Fruit fly (Drosophila melanogaster) whole organism, wandering third instar larva: ENCODE data around the gene CG8568.

ENCODE experiments used
- CG32264 ChIP-seq: fragments of 200-800 bp; sonication (Bioruptor generic); optimal IDR thresholded peaks from 2 replicates; lab custom pipeline; 2016; ENCODE audit warnings: missing biosample characterization, missing genetic modification characterization
- CrebA ChIP-seq: fragments of 200-800 bp; sonication (Bioruptor generic); optimal IDR thresholded peaks from 2 replicates; lab custom pipeline; 2016; ENCODE audit warnings: missing biosample characterization, mild to moderate bottlenecking, missing genetic modification characterization, borderline replicate concordance
- Dfd ChIP-seq: fragments of >200 bp; optimal IDR thresholded peaks from 2 replicates; lab custom pipeline; 2017; ENCODE audit warnings: missing biosample characterization, missing genetic modification characterization
- Dif ChIP-seq: fragments of 200-275, 200-300 bp; sonication (Bioruptor generic); optimal IDR thresholded peaks from 2 replicates; lab custom pipeline; 2018; ENCODE audit warnings: missing biosample characterization, missing genetic modification characterization; ENCODE audit not compliant: partially characterized antibody
- GATAd ChIP-seq: sonication (Bioruptor generic); optimal IDR thresholded peaks from 2 replicates; lab custom pipeline; 2016; ENCODE audit warnings: missing biosample characterization, missing genetic modification characterization
- HLH106 ChIP-seq: fragments of 200-800 bp; optimal IDR thresholded peaks from 3 replicates; lab custom pipeline; 2019; ENCODE audit warnings: missing biosample characterization, mild to moderate bottlenecking, missing genetic modification characterization, moderate library complexity
- Hr78 ChIP-seq: fragments of >200 bp; optimal IDR thresholded peaks from 2 replicates; lab custom pipeline; 2017; ENCODE audit warnings: missing biosample characterization, missing genetic modification characterization
- Hr83 ChIP-seq: fragments of 200-300 bp; sonication (Bioruptor generic); optimal IDR thresholded peaks from 2 replicates; lab custom pipeline; 2016; ENCODE audit warnings: missing biosample characterization, mild to moderate bottlenecking, missing genetic modification characterization, moderate library complexity; ENCODE audit not compliant: poor library complexity, severe bottlenecking
- Jra ChIP-seq: sonication (Bioruptor generic); optimal IDR thresholded peaks from 2 replicates; lab custom pipeline; 2016; ENCODE audit warnings: missing biosample characterization, missing genetic modification characterization
- Myc ChIP-seq: fragments of >200 bp; optimal IDR thresholded peaks from 2 replicates; lab custom pipeline; 2017
- N ChIP-seq: fragments of >200 bp; optimal IDR thresholded peaks from 2 replicates; lab custom pipeline; 2018; ENCODE audit warnings: missing biosample characterization, missing external identifiers, missing genetic modification characterization
- OdsH ChIP-seq: fragments of 200-800 bp; sonication (Bioruptor generic); optimal IDR thresholded peaks from 2 replicates; lab custom pipeline; 2016; ENCODE audit warnings: missing biosample characterization, mild to moderate bottlenecking, missing genetic modification characterization
- Rel ChIP-seq, 2 experiments: fragments of 200-800 bp; sonication (Bioruptor generic) in 1 of 2; optimal IDR thresholded peaks; 2 replicates in 1 of 2; 3 replicates in 1 of 2; lab custom pipeline; 2016 to 2019; ENCODE audit warnings: mild to moderate bottlenecking in 2 of 2, missing biosample characterization in 2 of 2, missing genetic modification characterization in 2 of 2, moderate library complexity in 1 of 2
- Sp1 ChIP-seq: fragments of 200-800 bp; sonication (Bioruptor generic); optimal IDR thresholded peaks from 3 replicates; lab custom pipeline; 2019; ENCODE audit warnings: missing biosample characterization, mild to moderate bottlenecking, missing genetic modification characterization, moderate library complexity
- Vsx2 ChIP-seq: fragments of 200-300, 225-300 bp; sonication (Bioruptor generic); optimal IDR thresholded peaks from 2 replicates; lab custom pipeline; 2018; ENCODE audit warnings: missing biosample characterization, missing genetic modification characterization; ENCODE audit not compliant: partially characterized antibody
- br ChIP-seq: fragments of 200-800 bp; sonication (Bioruptor generic); optimal IDR thresholded peaks from 2 replicates; lab custom pipeline; 2016; ENCODE audit warnings: missing biosample characterization, missing genetic modification characterization
- brk ChIP-seq: fragments of 200-800 bp; sonication (Bioruptor generic); optimal IDR thresholded peaks from 2 replicates; lab custom pipeline; 2016; ENCODE audit warnings: missing biosample characterization, mild to moderate bottlenecking, missing genetic modification characterization
- dmrt93B ChIP-seq: fragments of 200-800 bp; sonication (Bioruptor generic); optimal IDR thresholded peaks from 2 replicates; lab custom pipeline; 2018; ENCODE audit warnings: missing biosample characterization, mild to moderate bottlenecking, missing genetic modification characterization
- ey ChIP-seq: fragments of 200-800 bp; sonication (Bioruptor generic); optimal IDR thresholded peaks from 2 replicates; lab custom pipeline; 2016; ENCODE audit warnings: missing biosample characterization, missing genetic modification characterization
- foxo ChIP-seq, 2 experiments: fragments of 200-800 bp; sonication (Bioruptor generic); optimal IDR thresholded peaks; 2 replicates in 1 of 2; 3 replicates in 1 of 2; lab custom pipeline; 2016 to 2017; ENCODE audit warnings: missing biosample characterization in 2 of 2, missing genetic modification characterization in 2 of 2
- fru ChIP-seq: fragments of 200-800 bp; sonication (Bioruptor generic); optimal IDR thresholded peaks from 3 replicates; lab custom pipeline; 2016; ENCODE audit warnings: missing biosample characterization, mild to moderate bottlenecking, missing genetic modification characterization
- h ChIP-seq: fragments of 200-800 bp; sonication (Bioruptor generic); optimal IDR thresholded peaks from 3 replicates; lab custom pipeline; 2016; ENCODE audit warnings: missing biosample characterization, mild to moderate bottlenecking, missing genetic modification characterization
- jim ChIP-seq: fragments of 175-275, 200-325 bp; sonication (Bioruptor generic); optimal IDR thresholded peaks from 2 replicates; lab custom pipeline; 2016; ENCODE audit warnings: missing biosample characterization, mild to moderate bottlenecking, missing genetic modification characterization
- lola ChIP-seq: fragments of >200 bp; optimal IDR thresholded peaks from 2 replicates; lab custom pipeline; 2017; ENCODE audit warnings: missing biosample characterization, missing genetic modification characterization
- pan ChIP-seq: fragments of >200 bp; optimal IDR thresholded peaks from 2 replicates; lab custom pipeline; 2017
- psq ChIP-seq: fragments of 200-800 bp; sonication (Bioruptor generic); optimal IDR thresholded peaks from 3 replicates; lab custom pipeline; 2017; ENCODE audit warnings: missing biosample characterization, mild to moderate bottlenecking, missing genetic modification characterization, moderate library complexity
- sage ChIP-seq: fragments of 200-800 bp; sonication (Bioruptor generic); optimal IDR thresholded peaks from 2 replicates; lab custom pipeline; 2016; ENCODE audit warnings: missing biosample characterization, mild to moderate bottlenecking, missing genetic modification characterization
- sv ChIP-seq: fragments of 200-800 bp; sonication (Bioruptor generic); optimal IDR thresholded peaks from 3 replicates; lab custom pipeline; 2016; ENCODE audit warnings: missing biosample characterization, missing genetic modification characterization
- tai ChIP-seq: sonication (Bioruptor generic); optimal IDR thresholded peaks from 2 replicates; lab custom pipeline; 2016; ENCODE audit warnings: missing biosample characterization, missing genetic modification characterization
- woc ChIP-seq: sonication (Bioruptor generic); optimal IDR thresholded peaks from 2 replicates; lab custom pipeline; 2016; ENCODE audit warnings: missing biosample characterization, mild to moderate bottlenecking, missing genetic modification characterization

The CG8568 gene

dm6 chrX:17423310-17423945 lies 28.9 kb downstream of the CG8568 start, which contains the start of gene ENGase:
Gene ENGase (plus strand): TSS chrX:17423591.
- TF ChIP-seq psq (GFP tag; lab: Kevin White, UChicago) (no peak), dmrt93B (GFP tag; lab: Kevin White, UChicago) (peak; percentile 3), foxo (GFP tag; optimal IDR thresholded peaks at IDR 0.05; lab: Kevin White, UChicago) (peak in 1 of 2 experiments; percentile 3), fru (GFP tag; lab: Kevin White, UChicago) (peak; percentile 22)

- TF ChIP-seq lola (no peak), Sp1 (GFP tag; lab: Kevin White, UChicago) (no peak), woc (no peak), Dfd (GFP tag; lab: Kevin White, UChicago) (no peak), brk (GFP tag; lab: Kevin White, UChicago) (no peak), CrebA (GFP tag; lab: Kevin White, UChicago) (no peak), foxo (GFP tag; optimal IDR thresholded peaks at IDR 0.05; lab: Kevin White, UChicago) (no peak), Jra (GFP tag; lab: Kevin White, UChicago) (no peak)
Observed at dm6 chrX:17421987-17422386, 30.4 kb downstream of the CG8568 start, which contains the start of gene CG8611. Gene CG8611 (minus strand): TSS chrX:17422145.

dm6 chrX:17407737-17408136 lies 44.6 kb downstream of the CG8568 start:
- no peak for TF ChIP-seq CG32264
- TF ChIP-seq fru (GFP tag; lab: Kevin White, UChicago) = no peak
- no peak for TF ChIP-seq woc
- no peak for TF ChIP-seq Sp1 (GFP tag; lab: Kevin White, UChicago)
- TF ChIP-seq sage (GFP tag; lab: Kevin White, UChicago) = no peak
- TF ChIP-seq h (GFP tag; lab: Kevin White, UChicago) = no peak
- TF ChIP-seq OdsH (GFP tag; lab: Kevin White, UChicago) = no peak
- TF ChIP-seq Hr78 (GFP tag; lab: Kevin White, UChicago) = no peak
- TF ChIP-seq dmrt93B (GFP tag; lab: Kevin White, UChicago) = no peak
- no peak for TF ChIP-seq GATAd (GFP tag; lab: Kevin White, UChicago)
- no peak for TF ChIP-seq ey
- TF ChIP-seq sv (GFP tag; lab: Kevin White, UChicago) = no peak

DNA sequence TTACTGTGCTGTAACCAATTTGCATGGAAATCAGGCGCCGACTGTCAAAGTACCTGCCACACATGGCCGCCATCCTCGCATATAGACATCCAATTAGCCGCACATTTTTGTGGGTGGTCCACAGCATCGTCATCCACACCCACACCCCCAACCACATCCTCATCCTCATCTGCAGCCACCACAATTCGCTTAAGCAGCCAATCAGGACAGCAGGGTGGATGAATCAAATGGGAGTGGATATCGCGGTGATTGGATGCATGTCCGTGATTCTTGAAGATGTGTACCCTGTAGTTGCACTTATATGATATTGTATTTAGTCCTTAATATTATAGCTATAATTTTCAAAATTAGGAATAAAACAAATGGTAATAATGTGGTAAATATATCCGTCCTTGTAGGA lies 47.5 kb downstream of the CG8568 start:
- no peak for TF ChIP-seq psq (GFP tag; lab: Kevin White, UChicago)
- no peak for TF ChIP-seq pan
- TF ChIP-seq N (GFP tag; lab: Kevin White, UChicago) = no peak
- no peak for TF ChIP-seq Hr83
- TF ChIP-seq HLH106 = no peak
- TF ChIP-seq Vsx2 (GFP tag; lab: Kevin White, UChicago) = no peak
- no peak for TF ChIP-seq jim
- TF ChIP-seq Myc (lab: Kevin White, UChicago) = no peak
- TF ChIP-seq tai = no peak
- no peak for TF ChIP-seq br (GFP tag; lab: Kevin White, UChicago)
- TF ChIP-seq Rel (GFP tag; optimal IDR thresholded peaks at IDR 0.05; lab: Kevin White, UChicago) = no peak
- TF ChIP-seq Rel (tag; optimal IDR thresholded peaks at IDR 0.05; lab: Kevin White, UChicago) = no peak
- TF ChIP-seq Dif = no peak
- no peak for TF ChIP-seq CrebA (GFP tag; lab: Kevin White, UChicago)
